Fruit fly (Drosophila melanogaster) Kc167 (cell line): ENCODE results near the gene Tim17b2.

Experiments used
- Sin3A ChIP-seq: fragments of >200 bp; optimal IDR thresholded peaks from 2 replicates; lab custom pipeline; 2018; ENCODE audit warnings: missing external identifiers
- psq ChIP-seq: fragments of >200 bp; optimal IDR thresholded peaks from 2 replicates; lab custom pipeline; 2017; ENCODE audit warnings: missing external identifiers
- ttk ChIP-seq: sonication (Bioruptor generic); optimal IDR thresholded peaks from 2 replicates; lab custom pipeline; 2017; ENCODE audit warnings: missing external identifiers

dm6 chr2L:15504534-15504933 is 20.0 kb downstream of the Tim17b2 start:
- TF ChIP-seq ttk (lab: Kevin White, UChicago) (no peak), psq (lab: Kevin White, UChicago) (no peak), Sin3A (lab: Kevin White, UChicago) (no peak)
